Worm (Caenorhabditis elegans) whole organism, mixed stage, embryonic: ENCODE results near the gene AH9.1.

Experiments
- M03D4.4 ChIP-seq: sonication (generic microtip); optimal IDR thresholded peaks from 2 replicates; lab custom pipeline; 2017; ENCODE audit warnings: mild to moderate bottlenecking, missing genetic modification characterization, missing compliant biosample characterization
- bed-3 ChIP-seq: fragments of 200-800 bp; sonication (Bioruptor generic); optimal IDR thresholded peaks from 3 replicates; lab custom pipeline; 2018; ENCODE audit warnings: mild to moderate bottlenecking, missing genetic modification characterization, moderate library complexity, missing compliant biosample characterization
- blmp-1 ChIP-seq: fragments of 150-350 bp; optimal IDR thresholded peaks from 2 replicates; lab custom pipeline; 2014; ENCODE audit warnings: missing biosample characterization, missing genetic modification characterization
- ceh-39 ChIP-seq: fragments of 150-350 bp; optimal IDR thresholded peaks from 2 replicates; lab custom pipeline; 2014; ENCODE audit warnings: missing biosample characterization, missing genetic modification characterization
- ceh-43 ChIP-seq: fragments of 200-800 bp; sonication (Bioruptor generic); optimal IDR thresholded peaks from 2 replicates; lab custom pipeline; 2018; ENCODE audit warnings: mild to moderate bottlenecking, missing genetic modification characterization, moderate library complexity, missing compliant biosample characterization
- ceh-83 ChIP-seq: fragments of 200-800 bp; sonication (Bioruptor generic); optimal IDR thresholded peaks from 2 replicates; lab custom pipeline; 2018; ENCODE audit warnings: mild to moderate bottlenecking, missing genetic modification characterization, missing compliant biosample characterization
- ces-1 ChIP-seq: fragments of 150-350 bp; optimal IDR thresholded peaks from 2 replicates; lab custom pipeline; 2014; ENCODE audit warnings: missing biosample characterization, missing genetic modification reagents, missing genetic modification characterization
- cnd-1 ChIP-seq: fragments of 200-800 bp; sonication (Bioruptor generic); optimal IDR thresholded peaks from 2 replicates; lab custom pipeline; 2018; ENCODE audit warnings: mild to moderate bottlenecking, missing genetic modification characterization, missing compliant biosample characterization
- drap-1 ChIP-seq: fragments of 200-800 bp; sonication (Bioruptor generic); optimal IDR thresholded peaks from 3 replicates; lab custom pipeline; 2018; ENCODE audit warnings: mild to moderate bottlenecking, missing genetic modification characterization, missing compliant biosample characterization
- elt-1 ChIP-seq: sonication (generic microtip); optimal IDR thresholded peaks from 2 replicates; lab custom pipeline; 2017; ENCODE audit warnings: missing genetic modification characterization, mild to moderate bottlenecking, missing compliant biosample characterization, antibody characterized with exemption, moderate library complexity, borderline replicate concordance; ENCODE audit not compliant: insufficient read depth
- elt-3 ChIP-seq: fragments of 150-350 bp; optimal IDR thresholded peaks from 2 replicates; lab custom pipeline; 2014; ENCODE audit warnings: missing biosample characterization, missing genetic modification characterization
- flh-1 ChIP-seq: fragments of 200-800 bp; sonication (Bioruptor generic); optimal IDR thresholded peaks from 2 replicates; lab custom pipeline; 2018; ENCODE audit warnings: mild to moderate bottlenecking, missing genetic modification characterization, moderate library complexity, missing compliant biosample characterization
- ham-2 ChIP-seq: fragments of 200-800 bp; sonication (Bioruptor generic); optimal IDR thresholded peaks from 2 replicates; lab custom pipeline; 2018; ENCODE audit warnings: mild to moderate bottlenecking, missing genetic modification characterization, missing compliant biosample characterization
- hlh-1 ChIP-seq: fragments of 150-350 bp; optimal IDR thresholded peaks from 2 replicates; lab custom pipeline; 2014; ENCODE audit warnings: missing biosample characterization, missing genetic modification reagents, missing genetic modification characterization
- lin-13 ChIP-seq: fragments of 150-350 bp; optimal IDR thresholded peaks from 2 replicates; lab custom pipeline; 2014; ENCODE audit warnings: missing biosample characterization, missing genetic modification characterization
- lin-32 ChIP-seq: fragments of 200-800 bp; sonication (Bioruptor generic); optimal IDR thresholded peaks from 2 replicates; lab custom pipeline; 2018; ENCODE audit warnings: mild to moderate bottlenecking, missing genetic modification characterization, missing compliant biosample characterization
- lsy-2 ChIP-seq: fragments of 150-350 bp; optimal IDR thresholded peaks from 2 replicates; lab custom pipeline; 2014; ENCODE audit warnings: missing biosample characterization, missing genetic modification characterization
- mab-5 ChIP-seq: fragments of 150-350 bp; optimal IDR thresholded peaks from 2 replicates; lab custom pipeline; 2014; ENCODE audit warnings: missing biosample characterization, missing genetic modification characterization
- mep-1 ChIP-seq: fragments of 150-350 bp; optimal IDR thresholded peaks from 2 replicates; lab custom pipeline; 2017; ENCODE audit warnings: missing biosample characterization, missing genetic modification reagents, missing genetic modification characterization, inconsistent platforms
- mls-2 ChIP-seq: sonication (generic microtip); optimal IDR thresholded peaks from 2 replicates; lab custom pipeline; 2016; ENCODE audit warnings: mild to moderate bottlenecking, missing genetic modification characterization, moderate library complexity, missing compliant biosample characterization
- nhr-12 ChIP-seq: fragments of 150-350 bp; optimal IDR thresholded peaks from 2 replicates; lab custom pipeline; 2014; ENCODE audit warnings: missing biosample characterization, missing genetic modification characterization
- nhr-2 ChIP-seq: fragments of 150-350 bp; optimal IDR thresholded peaks from 2 replicates; lab custom pipeline; 2014; ENCODE audit warnings: missing biosample characterization, missing genetic modification characterization
- nhr-237 ChIP-seq: fragments of 150-350 bp; optimal IDR thresholded peaks from 2 replicates; lab custom pipeline; 2014; ENCODE audit warnings: missing biosample characterization, missing genetic modification characterization
- nhr-28 ChIP-seq: fragments of 150-350 bp; optimal IDR thresholded peaks from 2 replicates; lab custom pipeline; 2014; ENCODE audit warnings: missing biosample characterization, missing genetic modification characterization
- nhr-76 ChIP-seq: sonication (generic microtip); optimal IDR thresholded peaks from 2 replicates; lab custom pipeline; 2017; ENCODE audit warnings: missing biosample characterization, missing genetic modification characterization
- pha-4 ChIP-seq: fragments of 150-350 bp; optimal IDR thresholded peaks from 2 replicates; lab custom pipeline; 2018; ENCODE audit warnings: missing biosample characterization, missing genetic modification reagents, missing genetic modification characterization
- sem-2 ChIP-seq: fragments of 200-800 bp; sonication (Bioruptor generic); optimal IDR thresholded peaks from 2 replicates; lab custom pipeline; 2018; ENCODE audit warnings: mild to moderate bottlenecking, missing genetic modification characterization, missing compliant biosample characterization
- snpc-4 ChIP-seq: fragments of 150-350 bp; optimal IDR thresholded peaks from 2 replicates; lab custom pipeline; 2014; ENCODE audit warnings: missing biosample characterization, missing genetic modification characterization
- sptf-1 ChIP-seq: sonication (generic microtip); optimal IDR thresholded peaks from 2 replicates; lab custom pipeline; 2017; ENCODE audit warnings: mild to moderate bottlenecking, missing genetic modification characterization, moderate library complexity, missing compliant biosample characterization
- tbx-8 ChIP-seq: fragments of 200-800 bp; sonication (Bioruptor generic); optimal IDR thresholded peaks from 2 replicates; lab custom pipeline; 2018; ENCODE audit warnings: mild to moderate bottlenecking, missing genetic modification characterization, moderate library complexity, missing compliant biosample characterization
- unc-120 ChIP-seq: sonication (generic microtip); optimal IDR thresholded peaks from 2 replicates; lab custom pipeline; 2017; ENCODE audit warnings: missing genetic modification characterization, missing compliant biosample characterization; ENCODE audit not compliant: poor library complexity, severe bottlenecking
- unc-39 ChIP-seq: fragments of 150-350 bp; optimal IDR thresholded peaks from 2 replicates; lab custom pipeline; 2014; ENCODE audit warnings: missing biosample characterization, missing genetic modification characterization
- unc-62 ChIP-seq: fragments of 150-350 bp; optimal IDR thresholded peaks from 2 replicates; lab custom pipeline; 2014; ENCODE audit warnings: missing biosample characterization, missing genetic modification reagents, missing genetic modification characterization
- zip-8 ChIP-seq: fragments of 150-350 bp; optimal IDR thresholded peaks from 2 replicates; lab custom pipeline; 2014; ENCODE audit warnings: missing biosample characterization, missing genetic modification characterization
- ztf-11 ChIP-seq: fragments of 150-350 bp; optimal IDR thresholded peaks from 2 replicates; lab custom pipeline; 2014; ENCODE audit warnings: missing biosample characterization, missing genetic modification characterization

AH9.1 gene

ce11 chrX:2261003-2261402, 14.2 kb upstream of the AH9.1 start, which contains the start of gene AH9.3:
Gene AH9.3 (minus strand): TSS chrX:2261103.
- TF ChIP-seq zip-8 (tag; lab: Kevin White, UChicago) (no peak), M03D4.4 (tag; lab: Kevin White, UChicago) (no peak), elt-3 (no peak), blmp-1 (no peak), nhr-237 (tag; lab: Kevin White, UChicago) (no peak), sptf-1 (tag; lab: Kevin White, UChicago) (no peak), flh-1 (GFP tag; lab: Kevin White, UChicago) (no peak), nhr-28 (tag; lab: Kevin White, UChicago) (no peak), ztf-11 (tag; lab: Kevin White, UChicago) (no peak), lin-32 (no peak), mls-2 (no peak)

- TF ChIP-seq nhr-28 (tag; lab: Kevin White, UChicago) = no peak
- peak; percentile 44 for TF ChIP-seq zip-8 (tag; lab: Kevin White, UChicago)
- peak; percentile 91 for TF ChIP-seq nhr-2 (tag; lab: Kevin White, UChicago)
Observed at ce11 chrX:2258404-2258803, 11.6 kb upstream of the AH9.1 start.

ce11 chrX:2258001-2258400, 11.2 kb upstream of the AH9.1 start, which contains the start of gene crn-4:
Gene crn-4 (minus strand): TSS chrX:2258101.
- no peak for TF ChIP-seq cnd-1 (tag; lab: Kevin White, UChicago)
- TF ChIP-seq ztf-11 (tag; lab: Kevin White, UChicago) = no peak
- TF ChIP-seq drap-1 = no peak
- TF ChIP-seq unc-120 = no peak
- TF ChIP-seq unc-62 = no peak
- no peak for TF ChIP-seq unc-39 (tag; lab: Kevin White, UChicago)
- TF ChIP-seq bed-3 (GFP tag; lab: Kevin White, UChicago) = no peak
- no peak for TF ChIP-seq sem-2 (GFP tag; lab: Kevin White, UChicago)
- TF ChIP-seq ceh-43 (GFP tag; lab: Kevin White, UChicago) = no peak
- no peak for TF ChIP-seq mls-2
- TF ChIP-seq M03D4.4 (tag; lab: Kevin White, UChicago) = no peak
- TF ChIP-seq flh-1 (GFP tag; lab: Kevin White, UChicago) = no peak
- TF ChIP-seq mab-5 (tag; lab: Kevin White, UChicago) = no peak
- TF ChIP-seq ceh-83 = no peak
- no peak for TF ChIP-seq lin-32
- no peak for TF ChIP-seq pha-4 (tag; lab: Kevin White, UChicago)
- TF ChIP-seq, all 35 proteins: peak for 0

ce11 chrX:2242568-2243185, 4.1 kb downstream of the AH9.1 start, which contains the start of gene rpl-11.2:
Gene rpl-11.2 (minus strand): TSS chrX:2242618.
- TF ChIP-seq mls-2 = no peak
- no peak for TF ChIP-seq ceh-83
- TF ChIP-seq mab-5 (tag; lab: Kevin White, UChicago) = no peak
- TF ChIP-seq unc-39 (tag; lab: Kevin White, UChicago) = no peak
- TF ChIP-seq blmp-1 = no peak
- TF ChIP-seq ceh-43 (GFP tag; lab: Kevin White, UChicago) = no peak
- TF ChIP-seq ceh-39 (tag; lab: Kevin White, UChicago) = peak; percentile 90
- no peak for TF ChIP-seq tbx-8
- TF ChIP-seq hlh-1 (tag; lab: Kevin White, UChicago) = peak; percentile 83
- TF ChIP-seq pha-4 (tag; lab: Kevin White, UChicago) = peak; percentile 97
- no peak for TF ChIP-seq sem-2 (GFP tag; lab: Kevin White, UChicago)
- no peak for TF ChIP-seq elt-3
- TF ChIP-seq sptf-1 (tag; lab: Kevin White, UChicago) = peak; percentile 77
- TF ChIP-seq nhr-12 (tag; lab: Kevin White, UChicago) = peak; percentile 26
- no peak for TF ChIP-seq nhr-28 (tag; lab: Kevin White, UChicago)
- TF ChIP-seq ces-1 (GFP tag; lab: Kevin White, UChicago) = peak; percentile 75
- TF ChIP-seq M03D4.4 (tag; lab: Kevin White, UChicago) = peak; percentile 48
- no peak for TF ChIP-seq ham-2
- TF ChIP-seq nhr-237 (tag; lab: Kevin White, UChicago) = peak; percentile 89
- peak; percentile 31 for TF ChIP-seq elt-1 (tag; lab: Kevin White, UChicago)
- peak; percentile 93 for TF ChIP-seq unc-62
- TF ChIP-seq lin-13 (tag; lab: Kevin White, UChicago) = peak; percentile 92
- TF ChIP-seq zip-8 (tag; lab: Kevin White, UChicago) = no peak
- no peak for TF ChIP-seq flh-1 (GFP tag; lab: Kevin White, UChicago)
- peak; percentile 68 for TF ChIP-seq cnd-1 (tag; lab: Kevin White, UChicago)
- TF ChIP-seq drap-1 = peak; percentile 8
- peak; percentile 70 for TF ChIP-seq nhr-2 (tag; lab: Kevin White, UChicago)
- TF ChIP-seq lin-32 = peak; percentile 31
- peak; percentile 61 for TF ChIP-seq unc-120
- peak; percentile 76 for TF ChIP-seq ztf-11 (tag; lab: Kevin White, UChicago)
- TF ChIP-seq mep-1 (tag; lab: Kevin White, UChicago) = peak; percentile 99
- TF ChIP-seq snpc-4 (tag; lab: Kevin White, UChicago) = no peak
- no peak for TF ChIP-seq bed-3 (GFP tag; lab: Kevin White, UChicago)
- no peak for TF ChIP-seq nhr-76
- peak; percentile 99 for TF ChIP-seq lsy-2 (tag; lab: Kevin White, UChicago)
